Fruit fly (Drosophila melanogaster) whole organism, prepupa: ENCODE results near the gene CG10561.

Experiments used
- CG10631 ChIP-seq: fragments of 200-800 bp; sonication (Bioruptor generic); optimal IDR thresholded peaks from 2 replicates; lab custom pipeline; 2016; ENCODE audit warnings: missing biosample characterization, missing genetic modification characterization
- CG11902 ChIP-seq: fragments of 200-800 bp; sonication (Bioruptor generic); optimal IDR thresholded peaks from 3 replicates; lab custom pipeline; 2016; ENCODE audit warnings: missing biosample characterization, missing genetic modification characterization
- CG16779 ChIP-seq: fragments of 200-800 bp; sonication (Bioruptor generic); optimal IDR thresholded peaks from 3 replicates; lab custom pipeline; 2017; ENCODE audit warnings: missing biosample characterization, mild to moderate bottlenecking, missing genetic modification characterization
- CG3032 ChIP-seq: fragments of 200-800 bp; optimal IDR thresholded peaks from 2 replicates; lab custom pipeline; 2019; ENCODE audit warnings: missing biosample characterization, mild to moderate bottlenecking, missing genetic modification characterization, moderate library complexity
- CG31627 ChIP-seq: fragments of 200-800 bp; sonication (Bioruptor generic); optimal IDR thresholded peaks from 3 replicates; lab custom pipeline; 2016; ENCODE audit warnings: missing biosample characterization, missing genetic modification characterization
- CG32006 ChIP-seq: fragments of 200-800 bp; sonication (Bioruptor generic); optimal IDR thresholded peaks from 3 replicates; lab custom pipeline; 2017; ENCODE audit warnings: missing biosample characterization, mild to moderate bottlenecking, missing genetic modification characterization
- CG34406 ChIP-seq: fragments of 200-800 bp; sonication (Bioruptor generic); optimal IDR thresholded peaks from 3 replicates; lab custom pipeline; 2016; ENCODE audit warnings: missing biosample characterization, missing genetic modification characterization
- CG3919 ChIP-seq: fragments of 200-800 bp; sonication (Bioruptor generic); optimal IDR thresholded peaks from 3 replicates; lab custom pipeline; 2016; ENCODE audit warnings: missing biosample characterization, missing genetic modification characterization
- CG4318 ChIP-seq: fragments of 200-800 bp; sonication (Bioruptor generic); optimal IDR thresholded peaks from 3 replicates; lab custom pipeline; 2017; ENCODE audit warnings: missing biosample characterization, mild to moderate bottlenecking, missing genetic modification characterization
- CG6276 ChIP-seq: fragments of 200-800 bp; sonication (Bioruptor generic); optimal IDR thresholded peaks from 2 replicates; lab custom pipeline; 2017; ENCODE audit warnings: missing biosample characterization, mild to moderate bottlenecking, missing genetic modification characterization
- CG6808 ChIP-seq: fragments of 200-800 bp; sonication (Bioruptor generic); optimal IDR thresholded peaks from 3 replicates; lab custom pipeline; 2017; ENCODE audit warnings: missing biosample characterization, missing genetic modification characterization, mild to moderate bottlenecking, moderate library complexity, missing genetic modification reagents
- CG6854 ChIP-seq: fragments of 200-800 bp; sonication (Bioruptor generic); optimal IDR thresholded peaks from 2 replicates; lab custom pipeline; 2017; ENCODE audit warnings: missing biosample characterization, mild to moderate bottlenecking, missing genetic modification characterization
- CG7368 ChIP-seq: fragments of 200-800 bp; sonication (Bioruptor generic); optimal IDR thresholded peaks from 3 replicates; lab custom pipeline; 2016; ENCODE audit warnings: missing biosample characterization, missing genetic modification characterization
- CG8119 ChIP-seq: fragments of 200-800 bp; sonication (Bioruptor generic); IDR thresholded peaks from 3 replicates; pipeline ENCODE4 v1.3.6; 2022; ENCODE audit warnings: missing biosample characterization, missing genetic modification characterization
- CG8319 ChIP-seq: fragments of 200-800 bp; sonication (Bioruptor generic); optimal IDR thresholded peaks from 3 replicates; lab custom pipeline; 2016; ENCODE audit warnings: missing biosample characterization, missing genetic modification characterization
- CG8632 ChIP-seq: fragments of 200-800 bp; sonication (Bioruptor generic); optimal IDR thresholded peaks from 3 replicates; lab custom pipeline; 2016; ENCODE audit warnings: missing biosample characterization, missing genetic modification characterization
- CG9139 ChIP-seq: fragments of 200-800 bp; sonication (Bioruptor generic); optimal IDR thresholded peaks from 3 replicates; lab custom pipeline; 2017; ENCODE audit warnings: missing biosample characterization, mild to moderate bottlenecking, missing genetic modification characterization
- Eip75B ChIP-seq: fragments of 200-800 bp; sonication (Bioruptor generic); optimal IDR thresholded peaks from 3 replicates; lab custom pipeline; 2016; ENCODE audit warnings: missing biosample characterization, missing genetic modification characterization
- Eip78C ChIP-seq: fragments of 200-800 bp; sonication (Bioruptor generic); peaks from one replicate; lab custom pipeline; 2016; ENCODE audit warnings: missing biosample characterization, missing genetic modification characterization
- Eip93F ChIP-seq: fragments of 200-800 bp; sonication (Bioruptor generic); optimal IDR thresholded peaks from 2 replicates; lab custom pipeline; 2016; ENCODE audit warnings: missing biosample characterization, mild to moderate bottlenecking, missing genetic modification characterization
- Ets21C ChIP-seq: fragments of 200-800 bp; sonication (Bioruptor generic); optimal IDR thresholded peaks from 3 replicates; lab custom pipeline; 2016; ENCODE audit warnings: missing biosample characterization, missing genetic modification characterization
- Ets96B ChIP-seq: fragments of 200-800 bp; optimal IDR thresholded peaks from 2 replicates; lab custom pipeline; 2019; ENCODE audit warnings: missing biosample characterization, mild to moderate bottlenecking, missing genetic modification characterization, moderate library complexity
- Hr38 ChIP-seq: sonication (Bioruptor generic); optimal IDR thresholded peaks from 2 replicates; lab custom pipeline; 2016; ENCODE audit warnings: missing biosample characterization, missing genetic modification characterization
- Hr39 ChIP-seq: fragments of 200-800 bp; sonication (Bioruptor generic); optimal IDR thresholded peaks from 2 replicates; lab custom pipeline; 2016; ENCODE audit warnings: missing biosample characterization, missing genetic modification characterization
- Hr4 ChIP-seq: fragments of 200-800 bp; sonication (Bioruptor generic); optimal IDR thresholded peaks from 3 replicates; lab custom pipeline; 2016; ENCODE audit warnings: missing biosample characterization, missing genetic modification characterization
- Lpt ChIP-seq: fragments of 200-800 bp; sonication (Bioruptor generic); optimal IDR thresholded peaks from 3 replicates; lab custom pipeline; 2016; ENCODE audit warnings: missing biosample characterization, missing genetic modification characterization
- Met ChIP-seq: fragments of 200-800 bp; sonication (Bioruptor generic); optimal IDR thresholded peaks from 3 replicates; lab custom pipeline; 2016; ENCODE audit warnings: missing biosample characterization, missing genetic modification characterization
- OdsH ChIP-seq: fragments of 200-800 bp; sonication (Bioruptor generic); optimal IDR thresholded peaks from 3 replicates; lab custom pipeline; 2016; ENCODE audit warnings: missing biosample characterization, missing genetic modification characterization
- Smox ChIP-seq: fragments of 200-800 bp; sonication (Bioruptor generic); optimal IDR thresholded peaks from 3 replicates; lab custom pipeline; 2016; ENCODE audit warnings: missing biosample characterization, missing genetic modification characterization
- Sox102F ChIP-seq: fragments of 200-800 bp; sonication (Bioruptor generic); optimal IDR thresholded peaks from 2 replicates; lab custom pipeline; 2016; ENCODE audit warnings: missing biosample characterization, mild to moderate bottlenecking, missing genetic modification characterization
- acj6 ChIP-seq: fragments of 200-800 bp; sonication (Bioruptor generic); optimal IDR thresholded peaks from 3 replicates; lab custom pipeline; 2016; ENCODE audit warnings: missing biosample characterization, missing genetic modification characterization
- cyc ChIP-seq: fragments of 200-800 bp; sonication (Bioruptor generic); optimal IDR thresholded peaks from 3 replicates; lab custom pipeline; 2016; ENCODE audit warnings: missing biosample characterization, missing genetic modification characterization
- dac ChIP-seq: fragments of 200-800 bp; sonication (Bioruptor generic); optimal IDR thresholded peaks from 2 replicates; lab custom pipeline; 2017; ENCODE audit warnings: missing biosample characterization, mild to moderate bottlenecking, missing genetic modification characterization
- dsx ChIP-seq: fragments of 200-800 bp; optimal IDR thresholded peaks from 3 replicates; lab custom pipeline; 2019; ENCODE audit warnings: missing biosample characterization, mild to moderate bottlenecking, missing genetic modification characterization, moderate library complexity; ENCODE audit not compliant: poor library complexity, severe bottlenecking
- esn ChIP-seq: fragments of 200-800 bp; sonication (Bioruptor generic); optimal IDR thresholded peaks from 2 replicates; lab custom pipeline; 2016; ENCODE audit warnings: missing biosample characterization, mild to moderate bottlenecking, missing genetic modification characterization, moderate library complexity
- fd59A ChIP-seq: fragments of 200-800 bp; sonication (Bioruptor generic); optimal IDR thresholded peaks from 2 replicates; lab custom pipeline; 2017; ENCODE audit warnings: missing biosample characterization, mild to moderate bottlenecking, missing genetic modification characterization, missing genetic modification reagents
- fd85E ChIP-seq: fragments of 200-800 bp; sonication (Bioruptor generic); optimal IDR thresholded peaks from 3 replicates; lab custom pipeline; 2016; ENCODE audit warnings: missing biosample characterization, missing genetic modification characterization
- fkh ChIP-seq: fragments of 200-800 bp; sonication (Bioruptor generic); optimal IDR thresholded peaks from 3 replicates; lab custom pipeline; 2017; ENCODE audit warnings: missing biosample characterization, mild to moderate bottlenecking, missing genetic modification characterization, moderate library complexity
- lz ChIP-seq: fragments of 200-800 bp; sonication (Bioruptor generic); optimal IDR thresholded peaks from 3 replicates; lab custom pipeline; 2016; ENCODE audit warnings: missing biosample characterization, missing genetic modification characterization
- net ChIP-seq: fragments of 200-800 bp; sonication (Bioruptor generic); optimal IDR thresholded peaks from 3 replicates; lab custom pipeline; 2016; ENCODE audit warnings: missing biosample characterization, missing genetic modification characterization
- salr ChIP-seq, 2 experiments: fragments of 200-800 bp; sonication (Bioruptor generic); optimal IDR thresholded peaks; 3 replicates each; lab custom pipeline; 2016 to 2018; ENCODE audit warnings: missing biosample characterization in 2 of 2, missing genetic modification characterization in 2 of 2, mild to moderate bottlenecking in 1 of 2
- ss ChIP-seq, 2 experiments: fragments of 200-800 bp; sonication (Bioruptor generic); optimal IDR thresholded peaks; 2 replicates in 1 of 2; 3 replicates in 1 of 2; lab custom pipeline; 2017 to 2018; ENCODE audit warnings: mild to moderate bottlenecking in 2 of 2, missing biosample characterization in 2 of 2, missing genetic modification characterization in 2 of 2, moderate library complexity in 1 of 2
- topi ChIP-seq: fragments of 200-800 bp; sonication (Bioruptor generic); optimal IDR thresholded peaks from 3 replicates; lab custom pipeline; 2016; ENCODE audit warnings: missing biosample characterization, missing genetic modification characterization

The CG10561 gene

dm6 chr2L:19123472-19124070, 9.4 kb downstream of the CG10561 start, which contains the start of gene Phb1:
TSS of gene Phb1 (minus strand) at chr2L:19123869.
- TF ChIP-seq Ets96B (tag; lab: Kevin White, UChicago) (no peak), OdsH (GFP tag; lab: Kevin White, UChicago) (no peak), fd59A (GFP tag; lab: Kevin White, UChicago) (no peak), salr (GFP tag; optimal IDR thresholded peaks at IDR 0.05; lab: Kevin White, UChicago) (no peak), Lpt (no peak), Eip78C (GFP tag; lab: Kevin White, UChicago) (no peak), CG4318 (GFP tag; lab: Kevin White, UChicago) (no peak), ss (GFP tag; optimal IDR thresholded peaks at IDR 0.05; lab: Kevin White, UChicago) (no peak), Eip75B (GFP tag; lab: Kevin White, UChicago) (no peak), CG10631 (GFP tag; lab: Kevin White, UChicago) (no peak), dsx (no peak), CG8632 (GFP tag; lab: Kevin White, UChicago) (no peak)

dm6 chr2L:19126888-19127287, 12.7 kb downstream of the CG10561 start:
- TF ChIP-seq Ets96B (tag; lab: Kevin White, UChicago) (peak; percentile 46), CG6854 (GFP tag; lab: Kevin White, UChicago) (peak; percentile 32), CG6276 (GFP tag; lab: Kevin White, UChicago) (no peak), Ets21C (GFP tag; lab: Kevin White, UChicago) (no peak), Hr4 (GFP tag; lab: Kevin White, UChicago) (no peak), CG31627 (GFP tag; lab: Kevin White, UChicago) (peak; percentile 21), CG32006 (no peak), fkh (peak; percentile 83), CG3032 (peak; percentile 58), CG8119 (GFP tag; lab: Robert Waterston, UW) (peak; percentile 53; the same call in 2 of the 3 replicates), Eip93F (GFP tag; lab: Kevin White, UChicago) (peak; percentile 1), Hr39 (GFP tag; lab: Kevin White, UChicago) (peak; percentile 23), Eip78C (GFP tag; lab: Kevin White, UChicago) (peak; percentile 78), lz (GFP tag; lab: Kevin White, UChicago) (peak; percentile 31), esn (GFP tag; lab: Kevin White, UChicago) (peak; percentile 62), CG7368 (GFP tag; lab: Kevin White, UChicago) (no peak), dsx (peak; percentile 46), CG8632 (GFP tag; lab: Kevin White, UChicago) (peak; percentile 29)
- TF ChIP-seq, all 60 proteins: peak for 13

- no peak for TF ChIP-seq CG8319 (GFP tag; lab: Kevin White, UChicago)
- no peak for TF ChIP-seq CG8119 (GFP tag; lab: Robert Waterston, UW)
- no peak for TF ChIP-seq OdsH (GFP tag; lab: Kevin White, UChicago)
- peak; percentile 74 for TF ChIP-seq acj6 (GFP tag; lab: Kevin White, UChicago)
- no peak for TF ChIP-seq CG4318 (GFP tag; lab: Kevin White, UChicago)
- TF ChIP-seq Met (GFP tag; lab: Kevin White, UChicago): no peak
- TF ChIP-seq ss (GFP tag; optimal IDR thresholded peaks at IDR 0.05; lab: Kevin White, UChicago): no peak
- TF ChIP-seq CG8632 (GFP tag; lab: Kevin White, UChicago): peak; percentile 53
- TF ChIP-seq Sox102F (GFP tag; lab: Kevin White, UChicago): no peak
- peak; percentile 43 for TF ChIP-seq CG3032
- no peak for TF ChIP-seq CG16779 (tag; lab: Kevin White, UChicago)
- TF ChIP-seq Ets21C (GFP tag; lab: Kevin White, UChicago): no peak
- peak; percentile 33 for TF ChIP-seq topi (GFP tag; lab: Kevin White, UChicago)
- TF ChIP-seq cyc (GFP tag; lab: Kevin White, UChicago): peak; percentile 69
- no peak for TF ChIP-seq CG9139 (GFP tag; lab: Kevin White, UChicago)
- TF ChIP-seq CG7368 (GFP tag; lab: Kevin White, UChicago): peak; percentile 11
- no peak for TF ChIP-seq Hr38 (GFP tag; lab: Kevin White, UChicago)
- TF ChIP-seq Eip78C (GFP tag; lab: Kevin White, UChicago): peak; percentile 71
- TF ChIP-seq Hr4 (GFP tag; lab: Kevin White, UChicago): no peak
- TF ChIP-seq Hr39 (GFP tag; lab: Kevin White, UChicago): peak; percentile 70
- peak; percentile 76 for TF ChIP-seq lz (GFP tag; lab: Kevin White, UChicago)
- TF ChIP-seq CG6854 (GFP tag; lab: Kevin White, UChicago): peak; percentile 36
- peak in 1 of 2 experiments; percentile 23 for TF ChIP-seq salr (GFP tag; optimal IDR thresholded peaks at IDR 0.05; lab: Kevin White, UChicago)
- no peak for TF ChIP-seq CG3919 (GFP tag; lab: Kevin White, UChicago)
- no peak for TF ChIP-seq Smox (GFP tag; lab: Kevin White, UChicago)
- peak; percentile 58 for TF ChIP-seq CG34406 (GFP tag; lab: Kevin White, UChicago)
- TF ChIP-seq CG11902: peak; percentile 54
- peak; percentile 31 for TF ChIP-seq dac
- no peak for TF ChIP-seq dsx
- no peak for TF ChIP-seq fd85E
- peak; percentile 46 for TF ChIP-seq CG32006
- TF ChIP-seq CG6808 (GFP tag; lab: Kevin White, UChicago): no peak
- TF ChIP-seq net (GFP tag; lab: Kevin White, UChicago): no peak
- no peak for TF ChIP-seq Lpt
Measured at dm6 chr2L:19131905-19132402, 17.8 kb downstream of the CG10561 start, which contains the start of the genes AsnRS and DCTN6-p27. TSS of gene AsnRS (minus strand) at chr2L:19131954. TSS of gene DCTN6-p27 (plus strand) at chr2L:19132323.
